Worm (Caenorhabditis elegans) whole organism, young adult: ENCODE measurements around the gene nlp-51.

Experiments
- C17E4.6 ChIP-seq: fragments of 200-800 bp; sonication (Bioruptor generic); IDR thresholded peaks from 2 replicates; pipeline ENCODE4 v1.3.6; 2022; ENCODE audit warnings: missing genetic modification reagents, missing genetic modification characterization, missing compliant biosample characterization
- Y95B8A.8 ChIP-seq: fragments of 200-800 bp; sonication (Bioruptor generic); IDR thresholded peaks from 2 replicates; pipeline ENCODE4 v1.3.6; 2022; ENCODE audit warnings: missing genetic modification reagents, missing genetic modification characterization, missing compliant biosample characterization
- ama-1 ChIP-seq, 3 experiments: fragments of 150-350 bp in 1 of 3; sonication (generic microtip) in 2 of 3; optimal IDR thresholded peaks; 2 replicates each; lab custom pipeline; 2014 to 2018; ENCODE audit warnings: missing biosample characterization in 2 of 3, missing genetic modification characterization in 2 of 3, missing genetic modification reagents in 2 of 3
- ceh-40 ChIP-seq: fragments of 200-800 bp; sonication (Bioruptor generic); IDR thresholded peaks from 2 replicates; pipeline ENCODE4 v1.3.6; 2022; ENCODE audit warnings: missing genetic modification characterization, missing compliant biosample characterization
- dpl-1 ChIP-seq: fragments of 150-350 bp; optimal IDR thresholded peaks from 2 replicates; lab custom pipeline; 2014; ENCODE audit warnings: missing biosample characterization, missing genetic modification reagents, missing genetic modification characterization
- ets-4 ChIP-seq: fragments of 200-800 bp; sonication (Bioruptor generic); optimal IDR thresholded peaks from 2 replicates; lab custom pipeline; 2018; ENCODE audit warnings: mild to moderate bottlenecking, missing genetic modification characterization, missing compliant biosample characterization
- hrde-1 ChIP-seq: sonication (generic microtip); optimal IDR thresholded peaks from 2 replicates; lab custom pipeline; 2016; ENCODE audit warnings: missing genetic modification characterization, mild to moderate bottlenecking, missing compliant biosample characterization, moderate library complexity, missing genotype, missing genetic modification reagents, borderline replicate concordance
- mel-28 ChIP-seq: sonication (generic microtip); optimal IDR thresholded peaks from 2 replicates; lab custom pipeline; 2016; ENCODE audit warnings: borderline replicate concordance, mild to moderate bottlenecking, missing genetic modification characterization, missing compliant biosample characterization
- nhr-90 ChIP-seq: sonication (generic microtip); optimal IDR thresholded peaks from 2 replicates; lab custom pipeline; 2016; ENCODE audit warnings: missing genotype, mild to moderate bottlenecking, missing genetic modification characterization, missing compliant biosample characterization
- pbrm-1 ChIP-seq: fragments of 200-800 bp; sonication (Bioruptor generic); IDR thresholded peaks from 2 replicates; pipeline ENCODE4 v1.3.6; 2022; ENCODE audit warnings: missing genetic modification reagents, missing genetic modification characterization, missing compliant biosample characterization
- repo-1 ChIP-seq: sonication (generic microtip); optimal IDR thresholded peaks from 2 replicates; lab custom pipeline; 2017; ENCODE audit warnings: mild to moderate bottlenecking, missing genetic modification characterization, missing compliant biosample characterization
- sea-2 ChIP-seq: fragments of 200-800 bp; sonication (Bioruptor generic); IDR thresholded peaks from 2 replicates; pipeline ENCODE4 v1.3.6; 2022; ENCODE audit warnings: missing genetic modification characterization, missing compliant biosample characterization
- snpc-4 ChIP-seq, 5 experiments: fragments of 150-350 bp in 1 of 5; sonication (generic microtip) in 4 of 5; optimal IDR thresholded peaks; 2 replicates each; lab custom pipeline; 2014 to 2018; ENCODE audit warnings: missing genetic modification characterization in 5 of 5, missing biosample characterization in 3 of 5, antibody characterized with exemption in 2 of 5, mild to moderate bottlenecking in 2 of 5, missing compliant biosample characterization in 2 of 5, missing genotype in 2 of 5, moderate library complexity in 2 of 5, missing genetic modification reagents in 1 of 5
- unc-62 ChIP-seq: fragments of 150-350 bp; optimal IDR thresholded peaks from 2 replicates; lab custom pipeline; 2014; ENCODE audit warnings: missing biosample characterization, missing genetic modification reagents, missing genetic modification characterization

ce11 chrII:11339507-11339906 is 20.0 kb upstream of the nlp-51 start, which contains the start of gene rmd-3:
- no peak for TF ChIP-seq ama-1 (optimal IDR thresholded peaks at IDR 0.05; lab: Kevin White, UChicago)
- TF ChIP-seq ama-1 (GFP tag; optimal IDR thresholded peaks at IDR 0.05; lab: Kevin White, UChicago) = no peak
- no peak for TF ChIP-seq sea-2 (GFP tag; lab: Robert Waterston, UW)
- no peak for TF ChIP-seq dpl-1
- no peak for TF ChIP-seq nhr-90 (tag; lab: Kevin White, UChicago)
- no peak for TF ChIP-seq hrde-1
- no peak for TF ChIP-seq C17E4.6 (GFP tag; lab: Robert Waterston, UW)
- TF ChIP-seq snpc-4 (GFP tag; optimal IDR thresholded peaks at IDR 0.05; lab: Kevin White, UChicago) = no peak
- TF ChIP-seq snpc-4 (tag; optimal IDR thresholded peaks at IDR 0.05; lab: Kevin White, UChicago) = no peak
- TF ChIP-seq ceh-40 (GFP tag; lab: Robert Waterston, UW) = no peak
- TF ChIP-seq unc-62 (GFP tag; lab: Kevin White, UChicago) = no peak
- TF ChIP-seq Y95B8A.8 = no peak
- no peak for TF ChIP-seq mel-28 (tag; lab: Kevin White, UChicago)
- no peak for TF ChIP-seq repo-1
- no peak for TF ChIP-seq pbrm-1 (GFP tag; lab: Robert Waterston, UW)
- TF ChIP-seq ets-4 (GFP tag; lab: Kevin White, UChicago) = no peak
